Fruit fly (Drosophila melanogaster) whole organism, embryonic: ENCODE results near the gene TotX.

Source experiments
- Blimp-1 ChIP-seq: fragments of 200-800 bp; sonication (Bioruptor generic); optimal IDR thresholded peaks from 3 replicates; lab custom pipeline; 2018; ENCODE audit warnings: missing biosample characterization, missing genetic modification characterization, mild to moderate bottlenecking, moderate library complexity, missing genetic modification reagents
- BtbVII ChIP-seq: fragments of 200-800 bp; sonication (Bioruptor generic); optimal IDR thresholded peaks from 3 replicates; lab custom pipeline; 2017; ENCODE audit warnings: missing biosample characterization, mild to moderate bottlenecking, missing genetic modification characterization
- CG14050 ChIP-seq: fragments of 200-800 bp; sonication (Bioruptor generic); IDR thresholded peaks from 3 replicates; pipeline ENCODE4 v1.3.6; 2022; ENCODE audit warnings: missing biosample characterization, missing genetic modification characterization
- CG17385 ChIP-seq: fragments of 200-800 bp; sonication (Bioruptor generic); optimal IDR thresholded peaks from 3 replicates; lab custom pipeline; 2018; ENCODE audit warnings: missing biosample characterization, mild to moderate bottlenecking, missing genetic modification characterization
- CG17829 ChIP-seq: fragments of 200-800 bp; optimal IDR thresholded peaks from 2 replicates; lab custom pipeline; 2019; ENCODE audit warnings: missing biosample characterization, mild to moderate bottlenecking, missing genetic modification characterization, moderate library complexity
- CG1832 ChIP-seq: fragments of 200-800 bp; sonication (Bioruptor generic); optimal IDR thresholded peaks from 2 replicates; lab custom pipeline; 2017; ENCODE audit warnings: missing biosample characterization, mild to moderate bottlenecking, missing genetic modification characterization, inconsistent platforms
- CG2889 ChIP-seq: fragments of 200-800 bp; sonication (Bioruptor generic); IDR thresholded peaks from 3 replicates; pipeline ENCODE4 v1.3.6; 2022; ENCODE audit warnings: missing biosample characterization, missing genetic modification characterization
- CG3065 ChIP-seq: fragments of 200-800 bp; sonication (Bioruptor generic); optimal IDR thresholded peaks from 2 replicates; lab custom pipeline; 2016; ENCODE audit warnings: missing biosample characterization, missing genetic modification characterization
- CG31365 ChIP-seq: fragments of 200-800 bp; sonication (Bioruptor generic); optimal IDR thresholded peaks from 2 replicates; lab custom pipeline; 2018; ENCODE audit warnings: missing biosample characterization, mild to moderate bottlenecking, missing genetic modification characterization
- CG32767 ChIP-seq: fragments of 200-800 bp; sonication (Bioruptor generic); IDR thresholded peaks from 2 replicates; pipeline ENCODE4 v1.3.6; 2022; ENCODE audit warnings: missing biosample characterization, missing genetic modification characterization
- CG3407 ChIP-seq: fragments of 200-800 bp; sonication (Bioruptor generic); optimal IDR thresholded peaks from 2 replicates; lab custom pipeline; 2018; ENCODE audit warnings: missing biosample characterization, mild to moderate bottlenecking, missing genetic modification characterization
- CG7963 ChIP-seq: fragments of 200-800 bp; sonication (Bioruptor generic); IDR thresholded peaks from 3 replicates; pipeline ENCODE4 v1.3.6; 2022; ENCODE audit warnings: missing biosample characterization, missing genetic modification characterization; ENCODE audit not compliant: partially characterized antibody
- CG8924 ChIP-seq: fragments of 200-800 bp; optimal IDR thresholded peaks from 3 replicates; lab custom pipeline; 2019; ENCODE audit warnings: missing biosample characterization, mild to moderate bottlenecking, missing genetic modification characterization, moderate library complexity
- Dip2 ChIP-seq: fragments of 200-800 bp; sonication (Bioruptor generic); IDR thresholded peaks from 2 replicates; pipeline ENCODE4 v1.3.6; 2022; ENCODE audit warnings: missing biosample characterization, missing genetic modification characterization
- HLH4C ChIP-seq: fragments of 200-800 bp; sonication (Bioruptor generic); IDR thresholded peaks from 3 replicates; pipeline ENCODE4 v1.3.6; 2022; ENCODE audit warnings: missing biosample characterization, missing genetic modification characterization; ENCODE audit not compliant: partially characterized antibody
- Hr51 ChIP-seq, 2 experiments: fragments of 200-800 bp; sonication (Bioruptor generic); optimal IDR thresholded peaks; 2 replicates in 1 of 2; 3 replicates in 1 of 2; lab custom pipeline; 2016 to 2018; ENCODE audit warnings: missing biosample characterization in 2 of 2, missing genetic modification characterization in 2 of 2, mild to moderate bottlenecking in 1 of 2, moderate library complexity in 1 of 2
- MTF-1 ChIP-seq: fragments of 200-800 bp; sonication (Bioruptor generic); optimal IDR thresholded peaks from 2 replicates; lab custom pipeline; 2018; ENCODE audit warnings: missing biosample characterization, mild to moderate bottlenecking, missing genetic modification characterization, borderline replicate concordance
- Max ChIP-seq: fragments of 200-800 bp; sonication (Bioruptor generic); optimal IDR thresholded peaks from 2 replicates; lab custom pipeline; 2016; ENCODE audit warnings: missing biosample characterization, mild to moderate bottlenecking, missing genetic modification characterization
- NC2β ChIP-seq: fragments of 200-800 bp; sonication (Bioruptor generic); optimal IDR thresholded peaks from 2 replicates; lab custom pipeline; 2016; ENCODE audit warnings: missing biosample characterization, missing genetic modification characterization
- NFAT ChIP-seq: fragments of 200-800 bp; sonication (Bioruptor generic); IDR thresholded peaks from 2 replicates; pipeline ENCODE4 v1.3.6; 2022; ENCODE audit warnings: missing biosample characterization, missing genetic modification characterization
- NfI ChIP-seq: fragments of 200-800 bp; sonication (Bioruptor generic); optimal IDR thresholded peaks from 3 replicates; lab custom pipeline; 2018; ENCODE audit warnings: missing biosample characterization, mild to moderate bottlenecking, missing genetic modification characterization, moderate library complexity
- Oli ChIP-seq: fragments of 200-800 bp; sonication (Bioruptor generic); optimal IDR thresholded peaks from 2 replicates; lab custom pipeline; 2018; ENCODE audit warnings: missing biosample characterization, mild to moderate bottlenecking, missing genetic modification characterization, moderate library complexity
- Pdp1 ChIP-seq, 2 experiments: fragments of 200-800 bp; sonication (Bioruptor generic); optimal IDR thresholded peaks; 3 replicates each; lab custom pipeline; 2016; ENCODE audit warnings: missing biosample characterization in 2 of 2, missing genetic modification characterization in 2 of 2, mild to moderate bottlenecking in 1 of 2, moderate library complexity in 1 of 2
- Trl ChIP-seq, 3 experiments: fragments of >200 bp in 2 of 3; fragments of 200-800 bp in 1 of 3; sonication (Bioruptor generic) in 1 of 3; optimal IDR thresholded peaks; 2 replicates in 1 of 3; 3 replicates in 2 of 3; lab custom pipeline; 2016 to 2017; ENCODE audit warnings: missing biosample characterization in 1 of 3, missing genetic modification characterization in 1 of 3
- Xrp1 ChIP-seq: fragments of 200-800 bp; sonication (Bioruptor generic); IDR thresholded peaks from 2 replicates; pipeline ENCODE4 v1.3.6; 2022; ENCODE audit warnings: missing biosample characterization, missing genetic modification characterization
- YL-1 ChIP-seq: fragments of 200-800 bp; sonication (Bioruptor generic); optimal IDR thresholded peaks from 3 replicates; lab custom pipeline; 2017; ENCODE audit warnings: missing biosample characterization, mild to moderate bottlenecking, missing genetic modification characterization
- crc ChIP-seq: fragments of 200-800 bp; sonication (Bioruptor generic); optimal IDR thresholded peaks from 2 replicates; lab custom pipeline; 2016; ENCODE audit warnings: missing biosample characterization, missing genetic modification characterization
- crp ChIP-seq, 2 experiments: fragments of 200-800 bp; sonication (Bioruptor generic); optimal IDR thresholded peaks; 2 replicates in 1 of 2; 3 replicates in 1 of 2; lab custom pipeline; 2017; ENCODE audit warnings: missing biosample characterization in 2 of 2, missing genetic modification characterization in 2 of 2, mild to moderate bottlenecking in 1 of 2, moderate library complexity in 1 of 2
- ewg ChIP-seq: fragments of 200-800 bp; sonication (Bioruptor generic); optimal IDR thresholded peaks from 3 replicates; lab custom pipeline; 2017; ENCODE audit warnings: mild to moderate bottlenecking, missing biosample characterization, missing genetic modification reagents, missing genetic modification characterization
- gce ChIP-seq: fragments of 200-800 bp; sonication (Bioruptor generic); IDR thresholded peaks from 3 replicates; pipeline ENCODE4 v1.3.6; 2022; ENCODE audit warnings: missing biosample characterization, missing genetic modification characterization
- kay ChIP-seq: fragments of 200-800 bp; sonication (Bioruptor generic); optimal IDR thresholded peaks from 2 replicates; lab custom pipeline; 2016; ENCODE audit warnings: missing biosample characterization, missing genetic modification characterization
- luna ChIP-seq: fragments of 200-800 bp; sonication (Bioruptor generic); optimal IDR thresholded peaks from 2 replicates; lab custom pipeline; 2016; ENCODE audit warnings: missing biosample characterization, missing genetic modification characterization
- mam ChIP-seq: fragments of 200-800 bp; sonication (Bioruptor generic); optimal IDR thresholded peaks from 3 replicates; lab custom pipeline; 2016; ENCODE audit warnings: missing biosample characterization, missing genetic modification characterization
- nerfin-1 ChIP-seq: fragments of 200-800 bp; sonication (Bioruptor generic); optimal IDR thresholded peaks from 3 replicates; lab custom pipeline; 2019; ENCODE audit warnings: missing biosample characterization, mild to moderate bottlenecking, missing genetic modification characterization, moderate library complexity
- oc ChIP-seq: fragments of 200-800 bp; sonication (Bioruptor generic); optimal IDR thresholded peaks from 2 replicates; lab custom pipeline; 2018; ENCODE audit warnings: missing biosample characterization, mild to moderate bottlenecking, missing genetic modification characterization, moderate library complexity
- pnt ChIP-seq: fragments of 200-800 bp; sonication (Bioruptor generic); optimal IDR thresholded peaks from 3 replicates; lab custom pipeline; 2016; ENCODE audit warnings: missing biosample characterization, missing genetic modification characterization
- sd ChIP-seq: fragments of 200-800 bp; sonication (Bioruptor generic); optimal IDR thresholded peaks from 3 replicates; lab custom pipeline; 2018; ENCODE audit warnings: missing biosample characterization, mild to moderate bottlenecking, missing genetic modification characterization, moderate library complexity
- seq ChIP-seq: fragments of 200-800 bp; sonication (Bioruptor generic); IDR thresholded peaks from 2 replicates; pipeline ENCODE4 v1.3.6; 2022; ENCODE audit warnings: missing biosample characterization, missing genetic modification characterization
- slbo ChIP-seq: fragments of 200-800 bp; sonication (Bioruptor generic); IDR thresholded peaks from 2 replicates; pipeline ENCODE4 v1.3.6; 2022; ENCODE audit warnings: missing biosample characterization, missing genetic modification characterization
- sr ChIP-seq: fragments of 200-800 bp; sonication (Bioruptor generic); IDR thresholded peaks from 3 replicates; pipeline ENCODE4 v1.3.6; 2022; ENCODE audit warnings: missing biosample characterization, missing genetic modification characterization
- tll ChIP-seq, 2 experiments: fragments of 200-800 bp in 1 of 2; fragments of >200 bp in 1 of 2; sonication (Bioruptor generic) in 1 of 2; optimal IDR thresholded peaks; 2 replicates each; lab custom pipeline; 2017 to 2019; ENCODE audit warnings: missing biosample characterization in 2 of 2, missing genetic modification characterization in 2 of 2, mild to moderate bottlenecking in 1 of 2, moderate library complexity in 1 of 2
- vfl ChIP-seq: fragments of 200-800 bp; sonication (Bioruptor generic); optimal IDR thresholded peaks from 2 replicates; lab custom pipeline; 2016; ENCODE audit warnings: missing biosample characterization, missing genetic modification characterization
- yki ChIP-seq: fragments of >200 bp; optimal IDR thresholded peaks from 3 replicates; lab custom pipeline; 2018
- zen2 ChIP-seq: fragments of 200-800 bp; sonication (Bioruptor generic); IDR thresholded peaks from 3 replicates; pipeline ENCODE4 v1.3.6; 2022; ENCODE audit warnings: missing biosample characterization, missing genetic modification characterization; ENCODE audit not compliant: partially characterized antibody
- zfh2 ChIP-seq: fragments of 200-800 bp; sonication (Bioruptor generic); optimal IDR thresholded peaks from 2 replicates; lab custom pipeline; 2016; ENCODE audit warnings: missing biosample characterization, missing genetic modification characterization

Gene TotX

dm6 chr3R:20949749-20950676, 44.7 kb upstream of the TotX start (continued):
- no peak for TF ChIP-seq crp (GFP tag; optimal IDR thresholded peaks at IDR 0.05; lab: Kevin White, UChicago)
- no peak for TF ChIP-seq vfl
- TF ChIP-seq luna (GFP tag; lab: Kevin White, UChicago) = no peak

- TF ChIP-seq nerfin-1 = peak; percentile 94
- TF ChIP-seq CG2889 (GFP tag; lab: Robert Waterston, UW) = no peak
- 0 out of 2 replicates have a peak, but pooled peaks have one; percentile 30 for TF ChIP-seq CG32767 (GFP tag; lab: Robert Waterston, UW)
- no peak for TF ChIP-seq pnt
- TF ChIP-seq CG17385 = peak; percentile 23
- TF ChIP-seq kay (GFP tag; lab: Kevin White, UChicago) = no peak
- no peak for TF ChIP-seq sr (GFP tag; lab: Robert Waterston, UW)
- peak; percentile 30 for TF ChIP-seq sd (tag; lab: Kevin White, UChicago)
- peak; percentile 13 for TF ChIP-seq BtbVII
- TF ChIP-seq seq = no peak
- no peak for TF ChIP-seq MTF-1 (GFP tag; lab: Kevin White, UChicago)
- no peak for TF ChIP-seq NFAT
- TF ChIP-seq CG3065 (GFP tag; lab: Kevin White, UChicago) = no peak
- no peak for TF ChIP-seq CG3407 (GFP tag; lab: Kevin White, UChicago)
- TF ChIP-seq yki (lab: Kevin White, UChicago) = peak; percentile 45
- no peak for TF ChIP-seq Oli (tag; lab: Kevin White, UChicago)
- peak; percentile 66 to 88 for TF ChIP-seq Trl (optimal IDR thresholded peaks at IDR 0.05; lab: Kevin White, UChicago)
- no peak for TF ChIP-seq Trl (GFP tag; optimal IDR thresholded peaks at IDR 0.05; lab: Kevin White, UChicago)
- no peak for TF ChIP-seq CG17829 (tag; lab: Kevin White, UChicago)
- peak; percentile 95 for TF ChIP-seq ewg (GFP tag; lab: Kevin White, UChicago)
- TF ChIP-seq HLH4C (GFP tag; lab: Robert Waterston, UW) = peak; percentile 25; the same call in 1 of the 3 replicates
- peak in 1 of 2 experiments; percentile 4 for TF ChIP-seq Hr51 (GFP tag; optimal IDR thresholded peaks at IDR 0.05; lab: Kevin White, UChicago)
- TF ChIP-seq crc (GFP tag; lab: Kevin White, UChicago) = no peak
- 0 out of 3 replicates have a peak, but pooled peaks have one; percentile 32 for TF ChIP-seq CG7963 (GFP tag; lab: Robert Waterston, UW)
- no peak for TF ChIP-seq slbo (GFP tag; lab: Robert Waterston, UW)
- TF ChIP-seq YL-1 (GFP tag; lab: Kevin White, UChicago) = peak; percentile 19
- no peak for TF ChIP-seq Max (GFP tag; lab: Kevin White, UChicago)
- 0 out of 3 replicates have a peak, but pooled peaks have one; percentile 22 for TF ChIP-seq zen2
- TF ChIP-seq CG8924 (tag; lab: Kevin White, UChicago) = no peak
- TF ChIP-seq Xrp1 = 0 out of 2 replicates have a peak, but pooled peaks have one; percentile 11
- no peak for TF ChIP-seq oc (tag; lab: Kevin White, UChicago)
- no peak for TF ChIP-seq mam
- peak; percentile 70 for TF ChIP-seq Blimp-1 (GFP tag; lab: Kevin White, UChicago)
- TF ChIP-seq NfI (GFP tag; lab: Kevin White, UChicago) = no peak
- TF ChIP-seq tll (GFP tag; optimal IDR thresholded peaks at IDR 0.05; lab: Kevin White, UChicago) = peak in 1 of 2 experiments; percentile 26
- TF ChIP-seq Pdp1 (GFP tag; optimal IDR thresholded peaks at IDR 0.05; lab: Kevin White, UChicago) = peak in 1 of 2 experiments; percentile 92
- no peak for TF ChIP-seq CG31365 (tag; lab: Kevin White, UChicago)
- TF ChIP-seq NC2β = no peak
- peak; percentile 92 for TF ChIP-seq CG1832 (GFP tag; lab: Kevin White, UChicago)
- TF ChIP-seq CG14050 (GFP tag; lab: Robert Waterston, UW) = no peak
- TF ChIP-seq gce (GFP tag; lab: Robert Waterston, UW) = no peak
- no peak for TF ChIP-seq Dip2 (GFP tag; lab: Robert Waterston, UW)
- no peak for TF ChIP-seq zfh2 (GFP tag; lab: Kevin White, UChicago)
Measured at dm6 chr3R:20949175-20949748, 43.9 kb upstream of the TotX start.
